Fruit fly (Drosophila melanogaster) Kc167 (cell line): Measurements from ENCODE around the gene CG33965.

Experiments used
- Myc ChIP-seq: fragments of >200 bp; optimal IDR thresholded peaks from 2 replicates; lab custom pipeline; 2017; ENCODE audit warnings: missing external identifiers
- Sin3A ChIP-seq: fragments of >200 bp; optimal IDR thresholded peaks from 2 replicates; lab custom pipeline; 2018; ENCODE audit warnings: missing external identifiers
- h ChIP-seq: fragments of >200 bp; optimal IDR thresholded peaks from 3 replicates; lab custom pipeline; 2018; ENCODE audit warnings: missing external identifiers
- insv ChIP-seq: fragments of >200 bp; optimal IDR thresholded peaks from 3 replicates; lab custom pipeline; 2018; ENCODE audit warnings: missing external identifiers
- psq ChIP-seq: fragments of >200 bp; optimal IDR thresholded peaks from 2 replicates; lab custom pipeline; 2017; ENCODE audit warnings: missing external identifiers
- ttk ChIP-seq: sonication (Bioruptor generic); optimal IDR thresholded peaks from 2 replicates; lab custom pipeline; 2017; ENCODE audit warnings: missing external identifiers

- no peak for TF ChIP-seq psq (lab: Kevin White, UChicago)
- TF ChIP-seq h (lab: Kevin White, UChicago), result no peak
- TF ChIP-seq Myc (lab: Kevin White, UChicago), result no peak
- no peak for TF ChIP-seq Sin3A
- no peak for TF ChIP-seq ttk
- TF ChIP-seq insv, result no peak
Observed at dm6 chr3L:1216460-1216859, 16.2 kb upstream of the CG33965 start.
